Worm (Caenorhabditis elegans): ENCODE data around the gene C09G1.4.

C09G1.4 gene

ce11 chrX:16006529-16006928 lies at the start of gene C09G1.4:
Gene C09G1.4 (minus strand): TSS chrX:16006629.
- no peak for TF ChIP-seq nhr-129 (tag; optimal IDR thresholded peaks at IDR 0.05)
- TF ChIP-seq unc-39 (tag; optimal IDR thresholded peaks at IDR 0.05) = no peak
- no peak for TF ChIP-seq nhr-12 (tag; optimal IDR thresholded peaks at IDR 0.05)
- no peak for TF ChIP-seq snpc-4 (tag; optimal IDR thresholded peaks at IDR 0.05)
- no peak for TF ChIP-seq nhr-237 (tag; optimal IDR thresholded peaks at IDR 0.05)
- TF ChIP-seq lin-39 (tag; optimal IDR thresholded peaks at IDR 0.05) = no peak

ce11 chrX:16055245-16055644 lies 48.8 kb upstream of the C09G1.4 start, which contains the start of gene T27A8.7:
Gene T27A8.7 (plus strand): TSS chrX:16055545.
- TF ChIP-seq sem-4 (tag; optimal IDR thresholded peaks at IDR 0.05) (no peak), egl-27 (tag; optimal IDR thresholded peaks at IDR 0.05) (no peak), elt-3 (tag; optimal IDR thresholded peaks at IDR 0.05) (no peak), sma-3 (GFP tag; optimal IDR thresholded peaks at IDR 0.05) (no peak), aly-2 (tag; optimal IDR thresholded peaks at IDR 0.05) (no peak), peb-1 (tag; optimal IDR thresholded peaks at IDR 0.05) (no peak), sma-9 (GFP tag; optimal IDR thresholded peaks at IDR 0.05) (no peak), sma-9 (tag; optimal IDR thresholded peaks at IDR 0.05) (no peak), Y55F3AM.14 (GFP tag; optimal IDR thresholded peaks at IDR 0.05) (no peak), blmp-1 (tag; optimal IDR thresholded peaks at IDR 0.05; ENCODE audit: insufficient read depth) (no peak), lin-13 (GFP tag; optimal IDR thresholded peaks at IDR 0.05) (no peak), nhr-25 (tag; optimal IDR thresholded peaks at IDR 0.05) (no peak), nhr-23 (tag; optimal IDR thresholded peaks at IDR 0.05) (no peak), nhr-21 (tag; optimal IDR thresholded peaks at IDR 0.05) (no peak), nhr-12 (tag; optimal IDR thresholded peaks at IDR 0.05) (no peak)

- no peak for TF ChIP-seq nhr-10 (tag; optimal IDR thresholded peaks at IDR 0.05)
- no peak for TF ChIP-seq mdl-1 (tag; optimal IDR thresholded peaks at IDR 0.05)
- no peak for TF ChIP-seq R02D3.7 (tag; optimal IDR thresholded peaks at IDR 0.05)
- TF ChIP-seq lsy-2 (tag; optimal IDR thresholded peaks at IDR 0.05) = no peak
- TF ChIP-seq gmeb-1 (tag; optimal IDR thresholded peaks at IDR 0.05) = no peak
- no peak for TF ChIP-seq unc-55 (GFP tag; optimal IDR thresholded peaks at IDR 0.05)
- TF ChIP-seq blmp-1 (tag; optimal IDR thresholded peaks at IDR 0.05; ENCODE audit: insufficient read depth) = no peak
- no peak for TF ChIP-seq ztf-1 (GFP tag; conservative IDR thresholded peaks at IDR 0.05)
- TF ChIP-seq Y55F3AM.14 (GFP tag; optimal IDR thresholded peaks at IDR 0.05) = no peak
- TF ChIP-seq egl-27 (tag; optimal IDR thresholded peaks at IDR 0.05) = no peak
- no peak for TF ChIP-seq F13H6.1 (tag; optimal IDR thresholded peaks at IDR 0.05)
- no peak for TF ChIP-seq ama-1 (optimal IDR thresholded peaks at IDR 0.05)
- TF ChIP-seq elt-1 (tag; optimal IDR thresholded peaks at IDR 0.05) = no peak
- no peak for TF ChIP-seq dmd-4 (tag; optimal IDR thresholded peaks at IDR 0.05)
These were observed 43.1 kb upstream of the C09G1.4 start, which contains the start of gene cpd-2 for ce11 chrX:16049573-16049972. Gene cpd-2 (plus strand): TSS chrX:16049873.

ce11 chrX:16046379-16046778 lies 40.0 kb upstream of the C09G1.4 start:
- TF ChIP-seq fos-1 (tag; optimal IDR thresholded peaks at IDR 0.05) (no peak), unc-55 (GFP tag; optimal IDR thresholded peaks at IDR 0.05) (peak; percentile 42)

- no peak for TF ChIP-seq ceh-82 (tag; optimal IDR thresholded peaks at IDR 0.05)
- no peak for TF ChIP-seq nhr-12 (tag; optimal IDR thresholded peaks at IDR 0.05)
- TF ChIP-seq skn-1 (tag; optimal IDR thresholded peaks at IDR 0.05) = no peak
- no peak for TF ChIP-seq sma-3 (GFP tag; optimal IDR thresholded peaks at IDR 0.05)
- no peak for TF ChIP-seq ztf-1 (GFP tag; conservative IDR thresholded peaks at IDR 0.05)
- no peak for TF ChIP-seq egl-27 (tag; optimal IDR thresholded peaks at IDR 0.05)
- no peak for TF ChIP-seq lsy-2 (tag; optimal IDR thresholded peaks at IDR 0.05)
- TF ChIP-seq unc-62 (GFP tag; optimal IDR thresholded peaks at IDR 0.05) = no peak
- no peak for TF ChIP-seq fos-1 (tag; optimal IDR thresholded peaks at IDR 0.05)
- TF ChIP-seq unc-39 (tag; optimal IDR thresholded peaks at IDR 0.05) = no peak
- TF ChIP-seq peb-1 (tag; optimal IDR thresholded peaks at IDR 0.05) = no peak
These were observed 37.9 kb upstream of the C09G1.4 start for ce11 chrX:16044325-16044724.
